Worm (Caenorhabditis elegans) whole organism, L2 larva: ENCODE measurements around the gene C14B9.2.

Experiments used
- C34F6.9 ChIP-seq: fragments of 150-350 bp; optimal IDR thresholded peaks from 2 replicates; lab custom pipeline; 2014; ENCODE audit warnings: missing biosample characterization, missing genetic modification characterization
- F13H6.1 ChIP-seq: sonication (generic microtip); optimal IDR thresholded peaks from 2 replicates; lab custom pipeline; 2016; ENCODE audit warnings: missing genetic modification characterization, missing compliant biosample characterization
- R02D3.7 ChIP-seq: fragments of 150-350 bp; optimal IDR thresholded peaks from 2 replicates; lab custom pipeline; 2014; ENCODE audit warnings: missing biosample characterization, missing genetic modification characterization
- Y55F3AM.14 ChIP-seq: fragments of 200-800 bp; sonication (Bioruptor generic); optimal IDR thresholded peaks from 2 replicates; lab custom pipeline; 2018; ENCODE audit warnings: mild to moderate bottlenecking, missing genetic modification characterization, missing compliant biosample characterization
- ZK546.5 ChIP-seq: sonication (generic microtip); optimal IDR thresholded peaks from 2 replicates; lab custom pipeline; 2017; ENCODE audit warnings: missing biosample characterization, missing genetic modification characterization
- ama-1 ChIP-seq: fragments of 150-350 bp; optimal IDR thresholded peaks from 2 replicates; lab custom pipeline; 2018; ENCODE audit warnings: inconsistent platforms
- blmp-1 ChIP-seq: sonication (generic microtip); optimal IDR thresholded peaks from 2 replicates; lab custom pipeline; 2017; ENCODE audit warnings: missing genetic modification characterization, mild to moderate bottlenecking, missing compliant biosample characterization, antibody characterized with exemption, moderate library complexity; ENCODE audit not compliant: insufficient read depth
- ceh-16 ChIP-seq: fragments of 150-350 bp; optimal IDR thresholded peaks from 2 replicates; lab custom pipeline; 2014; ENCODE audit warnings: missing biosample characterization, missing genetic modification characterization
- crh-2 ChIP-seq: sonication (generic microtip); optimal IDR thresholded peaks from 2 replicates; lab custom pipeline; 2017; ENCODE audit warnings: missing biosample characterization, missing genetic modification characterization
- dmd-4 ChIP-seq: sonication (generic microtip); optimal IDR thresholded peaks from 2 replicates; lab custom pipeline; 2017; ENCODE audit warnings: missing biosample characterization, missing genetic modification characterization
- elt-1 ChIP-seq: fragments of 150-350 bp; optimal IDR thresholded peaks from 2 replicates; lab custom pipeline; 2014; ENCODE audit warnings: missing biosample characterization, missing genetic modification characterization
- elt-3 ChIP-seq: sonication (generic microtip); optimal IDR thresholded peaks from 2 replicates; lab custom pipeline; 2017; ENCODE audit warnings: missing biosample characterization, missing genetic modification characterization
- fos-1 ChIP-seq: fragments of 150-350 bp; optimal IDR thresholded peaks from 2 replicates; lab custom pipeline; 2014; ENCODE audit warnings: missing biosample characterization, missing genetic modification characterization
- gmeb-1 ChIP-seq: fragments of 150-350 bp; optimal IDR thresholded peaks from 2 replicates; lab custom pipeline; 2014; ENCODE audit warnings: missing biosample characterization, missing genetic modification characterization
- lin-13 ChIP-seq: fragments of 150-350 bp; optimal IDR thresholded peaks from 2 replicates; lab custom pipeline; 2014; ENCODE audit warnings: missing biosample characterization, missing genetic modification reagents, missing genetic modification characterization
- lin-39 ChIP-seq: fragments of 150-350 bp; optimal IDR thresholded peaks from 2 replicates; lab custom pipeline; 2014; ENCODE audit warnings: missing biosample characterization, missing genetic modification reagents, missing genetic modification characterization
- lsy-2 ChIP-seq, 2 experiments: fragments of 150-350 bp in 1 of 2; sonication (generic microtip) in 1 of 2; optimal IDR thresholded peaks; 2 replicates each; lab custom pipeline; 2014 to 2017; ENCODE audit warnings: missing biosample characterization in 2 of 2, missing genetic modification characterization in 2 of 2
- mab-5 ChIP-seq: fragments of 150-350 bp; optimal IDR thresholded peaks from 2 replicates; lab custom pipeline; 2014; ENCODE audit warnings: missing biosample characterization, missing genetic modification characterization
- mbf-1 ChIP-seq: sonication (generic microtip); optimal IDR thresholded peaks from 2 replicates; lab custom pipeline; 2017; ENCODE audit warnings: missing biosample characterization, missing genetic modification characterization
- mdl-1 ChIP-seq, 2 experiments: fragments of 150-350 bp in 1 of 2; sonication (generic microtip) in 1 of 2; optimal IDR thresholded peaks; 2 replicates each; lab custom pipeline; 2017; ENCODE audit warnings: missing biosample characterization in 2 of 2, missing genetic modification characterization in 2 of 2
- nhr-10 ChIP-seq: sonication (generic microtip); optimal IDR thresholded peaks from 2 replicates; lab custom pipeline; 2017; ENCODE audit warnings: missing biosample characterization, missing genetic modification characterization
- nhr-11 ChIP-seq: fragments of 150-350 bp; optimal IDR thresholded peaks from 2 replicates; lab custom pipeline; 2014; ENCODE audit warnings: missing biosample characterization, missing genetic modification characterization
- nhr-129 ChIP-seq: fragments of 150-350 bp; optimal IDR thresholded peaks from 2 replicates; lab custom pipeline; 2014; ENCODE audit warnings: missing biosample characterization, missing genetic modification characterization
- nhr-21 ChIP-seq: fragments of 150-350 bp; optimal IDR thresholded peaks from 2 replicates; lab custom pipeline; 2014; ENCODE audit warnings: missing biosample characterization, missing genetic modification characterization
- nhr-23 ChIP-seq: fragments of 150-350 bp; optimal IDR thresholded peaks from 2 replicates; lab custom pipeline; 2014; ENCODE audit warnings: missing biosample characterization, missing genetic modification reagents, missing genetic modification characterization
- nhr-237 ChIP-seq: fragments of 150-350 bp; optimal IDR thresholded peaks from 2 replicates; lab custom pipeline; 2014; ENCODE audit warnings: missing biosample characterization, missing genetic modification characterization
- nhr-77 ChIP-seq: fragments of 150-350 bp; optimal IDR thresholded peaks from 2 replicates; lab custom pipeline; 2014; ENCODE audit warnings: missing biosample characterization, missing genetic modification characterization
- peb-1 ChIP-seq: fragments of 150-350 bp; optimal IDR thresholded peaks from 2 replicates; lab custom pipeline; 2014; ENCODE audit warnings: missing biosample characterization, missing genetic modification characterization
- sem-4 ChIP-seq: fragments of 150-350 bp; optimal IDR thresholded peaks from 2 replicates; lab custom pipeline; 2014; ENCODE audit warnings: missing biosample characterization, missing genetic modification reagents, missing genetic modification characterization
- skn-1 ChIP-seq: sonication (generic microtip); optimal IDR thresholded peaks from 2 replicates; lab custom pipeline; 2017; ENCODE audit warnings: missing biosample characterization, missing genetic modification characterization
- sma-3 ChIP-seq: sonication (generic microtip); optimal IDR thresholded peaks from 2 replicates; lab custom pipeline; 2016; ENCODE audit warnings: missing genetic modification reagents, missing genetic modification characterization, missing compliant biosample characterization
- sma-9 ChIP-seq, 2 experiments: fragments of 150-350 bp in 1 of 2; sonication (generic microtip) in 1 of 2; optimal IDR thresholded peaks; 2 replicates each; lab custom pipeline; 2014 to 2016; ENCODE audit warnings: missing genetic modification characterization in 2 of 2, mild to moderate bottlenecking in 1 of 2, missing biosample characterization in 1 of 2, missing compliant biosample characterization in 1 of 2, missing genetic modification reagents in 1 of 2, moderate library complexity in 1 of 2
- snpc-4 ChIP-seq: fragments of 150-350 bp; optimal IDR thresholded peaks from 2 replicates; lab custom pipeline; 2014; ENCODE audit warnings: missing biosample characterization, missing genetic modification characterization
- unc-39 ChIP-seq: fragments of 150-350 bp; optimal IDR thresholded peaks from 2 replicates; lab custom pipeline; 2014; ENCODE audit warnings: missing biosample characterization, missing genetic modification characterization
- unc-55 ChIP-seq: fragments of 150-350 bp; sonication (generic microtip); optimal IDR thresholded peaks from 3 replicates; lab custom pipeline; 2014; ENCODE audit warnings: missing biosample characterization, missing genetic modification reagents, missing genetic modification characterization
- unc-62 ChIP-seq: fragments of 150-350 bp; optimal IDR thresholded peaks from 2 replicates; lab custom pipeline; 2014; ENCODE audit warnings: missing biosample characterization, missing genetic modification reagents, missing genetic modification characterization
- ztf-11 ChIP-seq: sonication (generic microtip); optimal IDR thresholded peaks from 2 replicates; lab custom pipeline; 2017; ENCODE audit warnings: missing biosample characterization, missing genetic modification characterization
- ztf-4 ChIP-seq: fragments of 150-350 bp; optimal IDR thresholded peaks from 2 replicates; lab custom pipeline; 2014; ENCODE audit warnings: missing biosample characterization, missing genetic modification characterization

C14B9.2 gene

DNA sequence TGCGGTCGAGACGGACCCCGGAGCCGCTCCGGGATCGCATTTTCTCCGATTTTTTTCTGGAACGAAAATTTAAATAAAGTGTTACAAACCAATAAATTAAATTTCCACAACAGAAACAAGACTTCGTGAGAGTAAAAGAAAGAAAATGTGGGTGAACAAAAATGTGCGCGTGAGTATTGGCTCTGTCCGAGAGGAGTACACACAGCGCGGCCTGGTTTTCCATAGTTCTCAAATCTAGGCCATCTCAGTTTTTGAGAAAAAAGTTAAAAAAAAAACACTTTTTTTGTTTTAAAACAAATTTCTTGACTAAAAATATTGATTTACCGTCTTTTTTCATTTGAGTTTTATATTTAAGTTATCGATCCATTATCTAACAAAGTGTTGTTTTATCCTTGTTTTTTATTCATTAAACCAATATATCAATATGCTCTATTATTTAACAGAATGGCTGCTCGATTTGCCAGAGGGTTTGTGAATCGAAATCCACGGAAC, 11.2 kb downstream of the C14B9.2 start, which contains the start of the genes C14B9.8 and mrpl-18:
TSS of gene C14B9.8 (minus strand) at position 56 of the 492 bp plus-strand sequence.
TSS of gene mrpl-18 (plus strand) at position 442 of the 492 bp plus-strand sequence.
- no peak for TF ChIP-seq Y55F3AM.14 (GFP tag; lab: Kevin White, UChicago)
- peak; percentile 75 for TF ChIP-seq gmeb-1 (tag; lab: Kevin White, UChicago)
- TF ChIP-seq nhr-11 (tag; lab: Kevin White, UChicago): no peak
- TF ChIP-seq lsy-2 (tag; optimal IDR thresholded peaks at IDR 0.05; lab: Kevin White, UChicago): peak; percentile 61 to 87
- TF ChIP-seq nhr-77 (tag; lab: Kevin White, UChicago): no peak
- TF ChIP-seq crh-2 (tag; lab: Kevin White, UChicago): peak; percentile 47
- peak; percentile 15 for TF ChIP-seq nhr-21
- TF ChIP-seq mbf-1 (tag; lab: Kevin White, UChicago): no peak
- TF ChIP-seq C34F6.9: peak; percentile 69
- no peak for TF ChIP-seq ZK546.5
- peak; percentile 54 for TF ChIP-seq F13H6.1 (tag; lab: Kevin White, UChicago)
- TF ChIP-seq lin-13 (GFP tag; lab: Kevin White, UChicago): peak; percentile 50
- peak; percentile 71 for TF ChIP-seq unc-55 (GFP tag; lab: Kevin White, UChicago)
- no peak for TF ChIP-seq skn-1
- peak; percentile 64 for TF ChIP-seq sma-3 (GFP tag; lab: Kevin White, UChicago)
- TF ChIP-seq unc-39 (tag; lab: Kevin White, UChicago): no peak
- no peak for TF ChIP-seq nhr-129 (tag; lab: Kevin White, UChicago)
- TF ChIP-seq fos-1 (tag; lab: Kevin White, UChicago): peak; percentile 14
- no peak for TF ChIP-seq nhr-237
- no peak for TF ChIP-seq sem-4 (tag; lab: Kevin White, UChicago)
- TF ChIP-seq sma-9 (GFP tag; optimal IDR thresholded peaks at IDR 0.05; lab: Kevin White, UChicago): peak; percentile 72
- TF ChIP-seq sma-9 (tag; optimal IDR thresholded peaks at IDR 0.05; lab: Kevin White, UChicago): no peak

DNA sequence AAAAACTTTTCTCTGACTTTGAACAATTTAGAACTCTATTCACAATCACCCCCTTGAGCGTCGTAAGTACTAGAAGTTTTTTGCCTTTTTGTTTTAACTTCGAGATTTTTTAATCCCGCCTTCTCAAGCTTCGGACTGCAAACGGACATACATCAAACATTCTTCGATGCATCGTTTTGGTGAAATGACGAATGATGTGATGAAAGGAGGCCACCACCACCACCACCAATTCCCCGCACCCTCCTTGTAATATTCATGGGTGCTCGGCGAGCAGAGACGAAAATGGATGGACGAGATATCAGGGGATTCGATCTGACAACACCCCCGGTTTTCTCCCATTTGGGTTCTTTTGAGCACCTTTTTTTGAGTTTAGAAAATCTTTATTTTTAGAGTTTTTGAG, 12.5 kb downstream of the C14B9.2 start:
- peak; percentile 46 for TF ChIP-seq unc-55 (GFP tag; lab: Kevin White, UChicago)
- no peak for TF ChIP-seq lin-39

DNA sequence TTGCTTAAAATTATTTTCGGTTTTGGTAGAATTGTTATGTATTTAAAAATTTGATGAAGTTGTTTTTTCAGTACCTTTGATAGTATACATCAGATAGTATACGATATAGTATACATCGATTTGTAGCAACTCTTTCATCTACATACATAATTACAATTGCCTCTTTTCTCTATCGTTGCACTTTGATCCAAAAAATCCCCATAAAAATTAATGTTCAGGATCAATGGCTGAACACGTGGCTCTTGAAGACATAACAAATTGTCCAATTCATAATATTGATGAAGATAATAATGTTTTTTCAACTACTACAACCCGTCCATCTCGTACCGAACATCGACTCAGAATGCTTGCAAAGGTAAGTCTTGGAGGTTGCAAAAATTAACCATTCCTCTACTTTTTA, 15.3 kb downstream of the C14B9.2 start, which contains the start of gene D2007.2:
TSS of gene D2007.2 (plus strand) at position 213 of the 400 bp plus-strand sequence.
- TF ChIP-seq elt-3 (tag; lab: Kevin White, UChicago): no peak
- no peak for TF ChIP-seq nhr-23 (tag; lab: Kevin White, UChicago)
- no peak for TF ChIP-seq lin-13 (GFP tag; lab: Kevin White, UChicago)
- no peak for TF ChIP-seq fos-1 (tag; lab: Kevin White, UChicago)
- TF ChIP-seq dmd-4 (tag; lab: Kevin White, UChicago): no peak
- TF ChIP-seq nhr-10 (tag; lab: Kevin White, UChicago): no peak

DNA sequence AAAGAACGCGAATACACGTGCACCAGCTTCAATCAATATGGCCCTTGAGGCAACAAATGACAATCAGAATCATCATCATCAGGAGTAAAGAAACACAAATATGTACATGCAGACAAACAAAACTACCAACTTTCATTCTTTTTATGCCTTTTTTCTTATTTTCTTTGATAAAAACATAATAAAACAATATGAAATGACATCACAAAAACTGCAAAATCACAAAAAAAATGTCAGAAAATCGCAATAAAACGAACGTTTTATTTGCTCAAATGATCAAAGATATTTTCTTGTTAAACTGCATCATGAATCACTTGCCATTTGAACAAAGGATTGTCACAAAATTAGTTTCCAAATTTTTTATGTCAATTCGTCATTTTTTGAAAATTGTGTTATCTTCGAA, 21.0 kb downstream of the C14B9.2 start:
- TF ChIP-seq fos-1 (tag; lab: Kevin White, UChicago) (peak; percentile 16), blmp-1 (no peak), ama-1 (lab: Kevin White, UChicago) (no peak)

DNA sequence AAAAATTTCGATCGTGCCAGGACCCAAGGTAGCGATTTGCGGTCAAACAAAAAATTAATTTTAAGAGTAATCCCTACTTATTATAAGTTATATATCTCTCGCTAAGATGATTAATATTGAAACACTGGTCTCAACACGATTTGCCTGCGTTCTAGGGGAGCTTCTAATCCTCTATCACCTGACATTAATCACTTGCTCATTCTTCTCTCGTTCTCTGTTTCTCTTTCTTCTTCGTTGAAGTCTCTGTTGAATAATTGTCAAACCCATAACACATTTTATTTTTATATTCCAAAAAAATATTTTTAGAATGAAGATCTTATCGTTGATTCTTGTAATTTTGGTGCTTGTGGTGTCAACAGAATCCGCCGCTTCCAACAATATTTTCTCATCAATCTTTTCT, 21.7 kb downstream of the C14B9.2 start, which contains the start of gene D2007.1:
TSS of gene D2007.1 (plus strand) at position 301 of the 400 bp plus-strand sequence.
- peak; percentile 32 for TF ChIP-seq C34F6.9
- TF ChIP-seq lsy-2 (tag; optimal IDR thresholded peaks at IDR 0.05; lab: Kevin White, UChicago): peak in 1 of 2 experiments; percentile 1
- no peak for TF ChIP-seq snpc-4 (tag; lab: Kevin White, UChicago)
- no peak for TF ChIP-seq mab-5 (tag; lab: Kevin White, UChicago)
- TF ChIP-seq, all 48 proteins: peak for 2

DNA sequence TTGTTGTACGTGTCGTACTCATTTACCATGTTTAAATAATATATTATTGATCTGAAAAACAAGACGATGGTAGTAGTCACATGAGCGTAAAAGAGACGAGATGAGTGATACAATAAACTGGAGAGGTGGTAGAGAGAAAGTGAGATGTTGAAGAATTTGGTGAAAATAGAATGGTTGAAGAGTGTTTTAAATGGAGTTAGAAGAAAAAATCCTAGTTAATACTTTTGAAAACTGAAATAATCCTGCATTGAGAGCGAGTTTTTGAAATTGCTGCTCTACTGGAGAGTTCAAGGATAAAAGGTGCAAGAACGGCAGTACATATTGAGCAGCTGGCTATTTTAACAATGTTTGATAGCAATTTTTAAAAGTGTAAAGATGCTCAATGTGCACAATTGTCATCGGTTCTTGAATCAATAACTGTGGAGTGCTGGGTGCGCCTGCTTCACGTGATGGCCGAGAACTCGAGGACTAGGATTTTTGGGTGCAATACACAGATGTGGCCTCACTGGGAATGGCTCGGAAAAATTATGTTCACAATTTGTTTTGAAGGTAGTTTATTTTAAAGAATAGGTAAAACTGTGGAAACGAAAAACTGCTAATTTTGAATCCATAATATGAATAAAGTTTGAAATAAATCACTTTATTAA, 24.8 kb downstream of the C14B9.2 start, which contains the start of gene atg-13:
TSS of gene atg-13 (minus strand) at position 51 of the 647 bp plus-strand sequence.
- TF ChIP-seq ztf-11 (no peak), sem-4 (tag; lab: Kevin White, UChicago) (no peak), nhr-10 (tag; lab: Kevin White, UChicago) (no peak), ama-1 (lab: Kevin White, UChicago) (no peak), R02D3.7 (tag; lab: Kevin White, UChicago) (no peak), ceh-16 (tag; lab: Kevin White, UChicago) (no peak), elt-1 (no peak), lin-39 (no peak), gmeb-1 (tag; lab: Kevin White, UChicago) (peak; percentile 8), nhr-11 (tag; lab: Kevin White, UChicago) (no peak), blmp-1 (no peak), fos-1 (tag; lab: Kevin White, UChicago) (peak; percentile 1), sma-9 (GFP tag; optimal IDR thresholded peaks at IDR 0.05; lab: Kevin White, UChicago) (no peak), sma-9 (tag; optimal IDR thresholded peaks at IDR 0.05; lab: Kevin White, UChicago) (no peak), nhr-21 (no peak), peb-1 (tag; lab: Kevin White, UChicago) (no peak), mdl-1 (tag; optimal IDR thresholded peaks at IDR 0.05; lab: Kevin White, UChicago) (no peak), ztf-4 (no peak), nhr-129 (tag; lab: Kevin White, UChicago) (peak; percentile 17), elt-3 (tag; lab: Kevin White, UChicago) (no peak), unc-62 (GFP tag; lab: Kevin White, UChicago) (no peak), lsy-2 (tag; optimal IDR thresholded peaks at IDR 0.05; lab: Kevin White, UChicago) (peak in 1 of 2 experiments; percentile 34)
